Fruit fly (Drosophila melanogaster): Measurements from ENCODE around the gene RagA-B.
A peak's percentile ranks its signal among the peaks of the same experiment; 100 is the strongest.

RagA-B gene

dm6 chr3R:8984602-8985074 is 523 bp upstream of the RagA-B start, which contains the start of gene CG11970 (continued):
- no peak for TF ChIP-seq D (optimal IDR thresholded peaks at IDR 0.05)
- TF ChIP-seq D (GFP tag; optimal IDR thresholded peaks at IDR 0.05): no peak
- TF ChIP-seq HLH54F (GFP tag; optimal IDR thresholded peaks at IDR 0.05): peak; percentile 26
- no peak for TF ChIP-seq ems (GFP tag; optimal IDR thresholded peaks at IDR 0.05)
- TF ChIP-seq Pdp1 (GFP tag; optimal IDR thresholded peaks at IDR 0.05): peak; percentile 32 to 47
- no peak for TF ChIP-seq kay (GFP tag; optimal IDR thresholded peaks at IDR 0.05)
- TF ChIP-seq CG16863 (GFP tag; optimal IDR thresholded peaks at IDR 0.05): no peak
- peak; percentile 3 for TF ChIP-seq CTCF (GFP tag; optimal IDR thresholded peaks at IDR 0.05)
- TF ChIP-seq CG13775 (GFP tag; optimal IDR thresholded peaks at IDR 0.05): peak; percentile 39
- no peak for TF ChIP-seq en (GFP tag; optimal IDR thresholded peaks at IDR 0.05)
- peak in 1 of 2 experiments; percentile 7 for TF ChIP-seq chif (GFP tag; optimal IDR thresholded peaks at IDR 0.05)
- TF ChIP-seq sc (optimal IDR thresholded peaks at IDR 0.05): no peak
- TF ChIP-seq sc (GFP tag; optimal IDR thresholded peaks at IDR 0.05): no peak
- TF ChIP-seq inv (GFP tag; IDR thresholded peaks at IDR 0.05; ENCODE audit: partially characterized antibody): peak; percentile 48
- TF ChIP-seq Chrac-16 (GFP tag; optimal IDR thresholded peaks at IDR 0.05): peak; percentile 36
- TF ChIP-seq ab (GFP tag; optimal IDR thresholded peaks at IDR 0.05): no peak
- peak; percentile 30 for TF ChIP-seq CG12659 (GFP tag; optimal IDR thresholded peaks at IDR 0.05)
- TF ChIP-seq sd (tag; optimal IDR thresholded peaks at IDR 0.05): no peak
- peak; percentile 22; the same call in 1 of the 2 replicates for TF ChIP-seq vvl (GFP tag; IDR thresholded peaks at IDR 0.05)
- TF ChIP-seq Opbp (GFP tag; IDR thresholded peaks at IDR 0.05; ENCODE audit: partially characterized antibody): peak; percentile 10; the same call in 1 of the 3 replicates
- no peak for TF ChIP-seq zen (tag; optimal IDR thresholded peaks at IDR 0.05)
- 0 out of 2 replicates have a peak, but pooled peaks have one; percentile 39 for TF ChIP-seq ara (GFP tag; IDR thresholded peaks at IDR 0.05)
- TF ChIP-seq psq (GFP tag; optimal IDR thresholded peaks at IDR 0.05): no peak
- no peak for TF ChIP-seq NC2α (GFP tag; optimal IDR thresholded peaks at IDR 0.05)
- TF ChIP-seq unpg (GFP tag; optimal IDR thresholded peaks at IDR 0.05): no peak
- no peak for TF ChIP-seq CG13296 (GFP tag; optimal IDR thresholded peaks at IDR 0.05)
- no peak for TF ChIP-seq hth (optimal IDR thresholded peaks at IDR 0.05)
- no peak for TF ChIP-seq C15 (GFP tag; IDR thresholded peaks at IDR 0.05)
- no peak for TF ChIP-seq crol (GFP tag; IDR thresholded peaks at IDR 0.05)
- TF ChIP-seq CG11723 (GFP tag; optimal IDR thresholded peaks at IDR 0.05): no peak
- peak; percentile 55 for TF ChIP-seq CG14710 (tag; optimal IDR thresholded peaks at IDR 0.05)
- TF ChIP-seq CG16813 (GFP tag; IDR thresholded peaks at IDR 0.05; ENCODE audit: partially characterized antibody): peak; percentile 65
- peak; percentile 88 for TF ChIP-seq Ets65A (GFP tag)
- peak; percentile 53 for TF ChIP-seq seq (GFP tag; IDR thresholded peaks at IDR 0.05)
- no peak; the same call in 2 of the 3 replicates for TF ChIP-seq dysf (GFP tag; IDR thresholded peaks at IDR 0.05)
- TF ChIP-seq CG33213 (GFP tag; optimal IDR thresholded peaks at IDR 0.05): peak; percentile 9
- peak; percentile 26 for TF ChIP-seq CG17829 (tag; optimal IDR thresholded peaks at IDR 0.05)
- no peak for TF ChIP-seq CG12299 (tag; optimal IDR thresholded peaks at IDR 0.05)
- no peak for TF ChIP-seq CG13894 (tag; optimal IDR thresholded peaks at IDR 0.05)
- peak; percentile 17 for TF ChIP-seq CG10654 (GFP tag; optimal IDR thresholded peaks at IDR 0.05)
- peak; percentile 47 for TF ChIP-seq sug (tag; optimal IDR thresholded peaks at IDR 0.05)
- peak; percentile 19; the same call in 1 of the 3 replicates for TF ChIP-seq tgo (GFP tag; IDR thresholded peaks at IDR 0.05)
- TF ChIP-seq CG34376 (GFP tag; optimal IDR thresholded peaks at IDR 0.05): peak; percentile 5
- peak; percentile 26; the same call in 1 of the 2 replicates for TF ChIP-seq CG10366 (GFP tag; IDR thresholded peaks at IDR 0.05)
- no peak for TF ChIP-seq eve (GFP tag; optimal IDR thresholded peaks at IDR 0.05)
- TF ChIP-seq CG11093 (GFP tag; IDR thresholded peaks at IDR 0.05): no peak
- no peak for TF ChIP-seq ATbp (GFP tag; optimal IDR thresholded peaks at IDR 0.05)
- TF ChIP-seq luna (GFP tag; optimal IDR thresholded peaks at IDR 0.05): no peak
- TF ChIP-seq Hr51 (GFP tag; optimal IDR thresholded peaks at IDR 0.05): peak in 1 of 2 experiments; percentile 43
- TF ChIP-seq gsb (GFP tag; IDR thresholded peaks at IDR 0.05): no peak
- no peak for TF ChIP-seq NK7.1 (GFP tag; optimal IDR thresholded peaks at IDR 0.05)
- TF ChIP-seq Sox102F (GFP tag; optimal IDR thresholded peaks at IDR 0.05): no peak
